Worm (Caenorhabditis elegans) whole organism, young adult: ENCODE measurements around the gene isp-1.

ENCODE experiments used
- cebp-2 ChIP-seq: fragments of 200-800 bp; sonication (Bioruptor generic); IDR thresholded peaks from 2 replicates; pipeline ENCODE4 v1.3.6; 2022; ENCODE audit warnings: missing genetic modification characterization, missing compliant biosample characterization
- lag-1 ChIP-seq: fragments of 200-800 bp; sonication (Bioruptor generic); IDR thresholded peaks from 2 replicates; pipeline ENCODE4 v1.3.6; 2022; ENCODE audit warnings: missing genetic modification reagents, missing genetic modification characterization, missing compliant biosample characterization
- nfya-2 ChIP-seq: fragments of 200-800 bp; sonication (Bioruptor generic); IDR thresholded peaks from 2 replicates; pipeline ENCODE4 v1.3.6; 2022; ENCODE audit warnings: missing genetic modification reagents, missing genetic modification characterization, missing compliant biosample characterization
- nfyb-1 ChIP-seq: fragments of 200-800 bp; sonication (Bioruptor generic); IDR thresholded peaks from 2 replicates; pipeline ENCODE4 v1.3.6; 2022; ENCODE audit warnings: missing genetic modification reagents, missing genetic modification characterization, missing compliant biosample characterization
- pha-4 ChIP-seq: fragments of 150-350 bp; sonication (generic microtip); optimal IDR thresholded peaks from 2 replicates; lab custom pipeline; 2014; ENCODE audit warnings: missing biosample characterization, missing genetic modification reagents, missing genetic modification characterization
- sptf-2 ChIP-seq: fragments of 200-800 bp; sonication (Bioruptor generic); optimal IDR thresholded peaks from 2 replicates; lab custom pipeline; 2018; ENCODE audit warnings: mild to moderate bottlenecking, missing genetic modification characterization, missing compliant biosample characterization
- unc-62 ChIP-seq: fragments of 150-350 bp; optimal IDR thresholded peaks from 2 replicates; lab custom pipeline; 2014; ENCODE audit warnings: missing biosample characterization, missing genetic modification reagents, missing genetic modification characterization

DNA sequence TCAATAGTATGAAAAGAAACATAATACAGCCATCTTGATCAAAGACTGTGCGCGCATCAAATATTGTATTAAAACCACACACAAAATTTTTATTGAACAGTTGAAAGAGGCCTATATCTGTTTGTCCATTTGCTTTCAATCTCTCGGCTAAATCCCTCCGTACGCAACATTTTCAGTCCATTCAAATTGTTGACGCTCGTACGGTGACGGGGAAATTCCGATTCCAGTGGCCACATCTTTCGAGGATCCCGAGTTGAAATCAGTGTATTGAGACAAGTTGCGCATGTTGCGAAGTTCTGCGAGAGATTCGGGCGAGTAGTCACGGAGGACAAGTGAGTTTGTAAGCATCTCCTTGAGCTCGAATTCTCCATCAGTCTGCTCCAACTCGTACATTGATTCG lies 28.7 kb upstream of the isp-1 start:
- TF ChIP-seq unc-62 (GFP tag; lab: Kevin White, UChicago) (no peak), pha-4 (tag; lab: Kevin White, UChicago) (no peak), nfya-2 (GFP tag; lab: Robert Waterston, UW) (no peak), sptf-2 (GFP tag; lab: Kevin White, UChicago) (no peak), cebp-2 (GFP tag; lab: Robert Waterston, UW) (no peak), lag-1 (GFP tag; lab: Robert Waterston, UW) (no peak), nfyb-1 (GFP tag; lab: Robert Waterston, UW) (no peak)
